Worm (Caenorhabditis elegans): Measurements from ENCODE around the gene fbxa-106.
"Not testable (repeated sequence)": the region's sequence is repeated elsewhere in the genome, so short reads cannot be mapped to it uniquely, and the experiment has no call there.

The fbxa-106 gene

DNA sequence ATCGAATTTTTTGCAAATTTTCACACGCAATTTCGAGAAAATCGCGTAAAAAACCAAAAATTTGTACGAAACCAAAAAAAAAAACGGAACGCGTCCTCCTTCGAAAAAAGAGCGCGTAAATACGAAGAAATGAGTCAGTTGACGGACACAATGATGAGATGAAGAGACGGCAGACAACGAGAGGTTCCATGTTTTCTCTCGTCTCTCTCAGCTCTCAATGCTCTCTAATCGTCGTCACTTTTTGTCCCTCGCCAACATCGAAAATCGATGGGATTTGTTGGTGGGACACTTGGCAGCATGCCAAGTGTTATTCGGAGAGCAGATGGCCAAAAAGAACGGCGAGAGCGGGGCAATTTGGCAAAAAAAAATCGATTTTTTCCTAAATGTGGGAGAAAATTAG is 5.8 kb downstream of the fbxa-106 start (continued):
- TF ChIP-seq T20F7.1 (GFP tag; optimal IDR thresholded peaks at IDR 0.05) = peak; percentile 25
- no peak for TF ChIP-seq daf-19 (GFP tag; conservative IDR thresholded peaks at IDR 0.05)
- TF ChIP-seq dmd-6 (GFP tag; IDR thresholded peaks at IDR 0.05) = peak; percentile 59
- TF ChIP-seq pha-4 (GFP tag; IDR thresholded peaks at IDR 0.05) = peak; percentile 31; the same call in 1 of the 2 replicates
- peak; percentile 68 for TF ChIP-seq pha-4 (tag; optimal IDR thresholded peaks at IDR 0.05)
- no peak for TF ChIP-seq attf-4 (tag; optimal IDR thresholded peaks at IDR 0.05)
- no peak for TF ChIP-seq spr-3 (GFP tag; optimal IDR thresholded peaks at IDR 0.05)
- TF ChIP-seq madf-9 (GFP tag; conservative IDR thresholded peaks at IDR 0.05) = 0 out of 2 replicates have a peak, but pooled peaks have one; percentile 28
- peak; percentile 64 for TF ChIP-seq ctbp-1 (GFP tag; IDR thresholded peaks at IDR 0.05)
- no peak for TF ChIP-seq ztf-11 (tag; optimal IDR thresholded peaks at IDR 0.05)
- peak; percentile 83 for TF ChIP-seq mep-1 (tag; optimal IDR thresholded peaks at IDR 0.05)
- TF ChIP-seq nhr-102 (tag; optimal IDR thresholded peaks at IDR 0.05) = peak; percentile 2
- peak; percentile 41 for TF ChIP-seq duxl-1 (tag; optimal IDR thresholded peaks at IDR 0.05; ENCODE audit: poor library complexity)
- peak; percentile 98 for TF ChIP-seq aha-1 (tag)
- peak; percentile 44 for TF ChIP-seq F37D6.2 (tag; optimal IDR thresholded peaks at IDR 0.05)
- TF ChIP-seq daf-16 (GFP tag; optimal IDR thresholded peaks at IDR 0.05) = peak in 1 of 2 experiments; percentile 83
- TF ChIP-seq daf-16 (tag; optimal IDR thresholded peaks at IDR 0.05) = peak; percentile 70
- TF ChIP-seq tra-1 (GFP tag; IDR thresholded peaks at IDR 0.05) = 0 out of 2 replicates have a peak, but pooled peaks have one; percentile 22
- peak; percentile 1 for TF ChIP-seq fkh-10 (GFP tag; optimal IDR thresholded peaks at IDR 0.05)
- peak; percentile 77 for TF ChIP-seq lin-38 (GFP tag; IDR thresholded peaks at IDR 0.05)
- no peak for TF ChIP-seq dmd-9 (GFP tag; IDR thresholded peaks at IDR 0.05)

DNA sequence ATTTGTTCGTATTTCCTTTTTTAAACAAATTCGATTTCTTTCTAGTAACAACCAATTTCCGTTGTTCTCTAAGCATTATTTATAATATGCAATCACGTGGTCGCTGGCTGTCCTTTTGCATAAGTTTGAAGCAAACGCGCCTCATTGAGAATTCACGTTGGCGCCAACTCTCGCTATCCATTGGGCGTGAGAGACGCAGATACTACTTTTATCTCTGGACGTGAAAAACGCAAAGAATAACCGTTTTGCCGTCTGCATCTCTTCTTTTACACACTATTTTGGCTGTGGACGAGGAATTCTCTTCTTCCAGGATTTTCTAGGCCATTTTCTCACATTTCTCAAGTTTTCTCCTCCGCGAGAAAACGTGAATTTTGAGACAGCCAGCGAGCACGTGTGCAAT is 15.8 kb downstream of the fbxa-106 start:
- peak; percentile 52 for TF ChIP-seq lin-38 (GFP tag; IDR thresholded peaks at IDR 0.05)

ce11 chrV:18066257-18066783 is 18.7 kb downstream of the fbxa-106 start, which contains the start of gene Y59A8B.8:
Gene Y59A8B.8, minus strand, starts transcription at chrV:18066307.
- TF ChIP-seq R02D3.7 (tag; optimal IDR thresholded peaks at IDR 0.05) (no peak), aha-1 (tag) (peak; percentile 50)

DNA sequence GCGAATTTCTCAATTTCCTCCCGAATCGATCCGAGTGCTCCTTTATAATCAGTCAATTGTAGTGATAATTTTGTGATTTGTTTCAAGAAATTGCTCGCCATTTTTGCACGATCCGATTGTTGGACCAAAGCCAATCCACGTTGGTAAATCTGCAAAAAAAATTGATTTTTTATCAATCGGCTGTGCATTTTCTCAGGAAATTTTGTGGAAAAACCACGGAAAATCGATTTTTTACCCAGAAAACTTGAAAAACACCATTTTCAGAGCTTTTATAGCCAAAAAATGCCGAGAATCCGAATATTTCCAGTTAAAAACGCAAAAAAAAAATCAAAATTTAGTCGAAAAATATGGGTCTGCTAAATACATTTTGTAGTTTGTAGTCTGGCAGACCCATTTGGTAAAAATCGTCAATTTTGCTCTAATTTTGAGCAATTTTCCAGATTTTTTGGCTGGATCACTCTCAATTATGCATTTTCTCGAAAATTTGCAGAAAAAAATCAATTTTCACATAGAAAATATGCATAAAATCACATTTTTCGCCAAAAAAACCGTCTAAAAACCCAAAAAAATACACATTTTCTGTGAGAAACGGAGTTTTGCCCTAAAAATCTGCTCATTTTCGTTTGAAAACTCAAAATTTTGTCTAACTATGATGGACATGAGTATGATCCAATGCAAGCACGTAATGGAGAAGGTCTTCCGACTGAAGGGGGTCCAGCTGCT is 29.5 kb downstream of the fbxa-106 start, which contains the start of the genes Y59A8B.25 and ebp-3:
Gene Y59A8B.25, minus strand, starts transcription at position 101 of the 723 bp plus-strand sequence.
Gene ebp-3, plus strand, starts transcription at position 673 of the 723 bp plus-strand sequence.
- not testable (repeated sequence) for TF ChIP-seq R02D3.7 (tag; optimal IDR thresholded peaks at IDR 0.05); ces-1 (GFP tag; optimal IDR thresholded peaks at IDR 0.05); nhr-41 (GFP tag; IDR thresholded peaks at IDR 0.05)

DNA sequence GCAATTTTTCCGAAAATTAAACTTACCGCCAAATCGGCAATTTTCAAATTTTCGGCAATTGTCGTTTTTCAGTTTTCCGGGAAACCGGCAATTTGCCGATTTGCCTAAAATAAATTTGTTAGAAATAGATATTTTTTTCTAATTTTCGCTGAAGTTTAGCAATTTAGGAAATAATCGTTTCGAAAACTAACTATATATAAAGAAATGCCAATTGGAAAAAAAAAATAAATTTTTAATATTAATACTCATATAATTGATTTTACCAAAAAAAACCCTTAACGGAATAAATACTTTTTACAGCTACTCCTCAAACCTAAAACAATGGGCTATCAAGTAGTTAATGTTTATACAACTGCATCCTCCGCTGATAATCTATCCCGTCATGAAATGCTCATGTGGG is 41.7 kb downstream of the fbxa-106 start, which contains the start of gene ebp-1:
Gene ebp-1, plus strand, starts transcription at position 301 of the 400 bp plus-strand sequence.
- no peak for TF ChIP-seq daf-12 (tag; optimal IDR thresholded peaks at IDR 0.05)
- no peak for TF ChIP-seq unc-130 (GFP tag; optimal IDR thresholded peaks at IDR 0.05)
- no peak for TF ChIP-seq fos-1 (tag; optimal IDR thresholded peaks at IDR 0.05)
- no peak for TF ChIP-seq ces-1 (GFP tag; optimal IDR thresholded peaks at IDR 0.05)

Data from whole organism, L4 larva.